Worm (Caenorhabditis elegans): ENCODE data around the gene vps-2.

ce11 chrII:12799927-12800522 is 32.0 kb upstream of the vps-2 start:
- no peak for TF ChIP-seq him-1 (tag; optimal IDR thresholded peaks at IDR 0.05)
- no peak for TF ChIP-seq dao-5 (tag; optimal IDR thresholded peaks at IDR 0.05)
- TF ChIP-seq W03F9.2 (tag; optimal IDR thresholded peaks at IDR 0.05): peak; percentile 3

All from whole organism, L4/young adult.